Fruit fly (Drosophila melanogaster): ENCODE measurements around the gene CG3505.
A peak's percentile ranks its signal among the peaks of the same experiment; 100 is the strongest.

The CG3505 gene

dm6 chr3R:14694583-14694982 is 37.3 kb downstream of the CG3505 start:
- TF ChIP-seq sv (GFP tag; optimal IDR thresholded peaks at IDR 0.05) (no peak), rgr (GFP tag; optimal IDR thresholded peaks at IDR 0.05) (no peak), fru (GFP tag; optimal IDR thresholded peaks at IDR 0.05) (no peak), Dif (GFP tag; optimal IDR thresholded peaks at IDR 0.05; ENCODE audit: partially characterized antibody) (no peak), Hnf4 (GFP tag; optimal IDR thresholded peaks at IDR 0.05) (no peak), Mio (GFP tag; optimal IDR thresholded peaks at IDR 0.05) (no peak), br (GFP tag; optimal IDR thresholded peaks at IDR 0.05) (no peak), HLH106 (tag; optimal IDR thresholded peaks at IDR 0.05) (no peak), Rel (GFP tag; optimal IDR thresholded peaks at IDR 0.05) (no peak), Rel (tag; optimal IDR thresholded peaks at IDR 0.05) (no peak), foxo (GFP tag; optimal IDR thresholded peaks at IDR 0.05) (no peak), Hr78 (GFP tag; optimal IDR thresholded peaks at IDR 0.05) (no peak), pan (optimal IDR thresholded peaks at IDR 0.05) (no peak), dl (GFP tag; optimal IDR thresholded peaks at IDR 0.05; ENCODE audit: insufficient read depth in 1 of 2, partially characterized antibody in 2 of 2) (no peak), CrebA (GFP tag; optimal IDR thresholded peaks at IDR 0.05; ENCODE audit: borderline replicate concordance) (no peak), h (GFP tag; optimal IDR thresholded peaks at IDR 0.05) (no peak), ey (GFP tag; optimal IDR thresholded peaks at IDR 0.05) (no peak), Vsx2 (GFP tag; optimal IDR thresholded peaks at IDR 0.05; ENCODE audit: partially characterized antibody) (no peak), sage (GFP tag; optimal IDR thresholded peaks at IDR 0.05) (no peak), Myc (optimal IDR thresholded peaks at IDR 0.05) (no peak), GATAd (GFP tag; optimal IDR thresholded peaks at IDR 0.05) (no peak)

- TF ChIP-seq OdsH (GFP tag; optimal IDR thresholded peaks at IDR 0.05), result no peak
- no peak for TF ChIP-seq dmrt93B (GFP tag; optimal IDR thresholded peaks at IDR 0.05)
- no peak for TF ChIP-seq fru (GFP tag; optimal IDR thresholded peaks at IDR 0.05)
- no peak for TF ChIP-seq GATAd (GFP tag; optimal IDR thresholded peaks at IDR 0.05)
- TF ChIP-seq psq (GFP tag; optimal IDR thresholded peaks at IDR 0.05), result no peak
- TF ChIP-seq br (GFP tag; optimal IDR thresholded peaks at IDR 0.05), result no peak
- no peak for TF ChIP-seq dsf (GFP tag; optimal IDR thresholded peaks at IDR 0.05; ENCODE audit: borderline replicate concordance)
- TF ChIP-seq Abd-B (GFP tag; optimal IDR thresholded peaks at IDR 0.05), result no peak
- TF ChIP-seq CrebA (GFP tag; optimal IDR thresholded peaks at IDR 0.05; ENCODE audit: borderline replicate concordance), result no peak
- no peak for TF ChIP-seq Vsx2 (GFP tag; optimal IDR thresholded peaks at IDR 0.05; ENCODE audit: partially characterized antibody)
- no peak for TF ChIP-seq CG32264 (GFP tag; optimal IDR thresholded peaks at IDR 0.05)
- TF ChIP-seq Dif (GFP tag; optimal IDR thresholded peaks at IDR 0.05; ENCODE audit: partially characterized antibody), result no peak
- no peak for TF ChIP-seq HLH106 (tag; optimal IDR thresholded peaks at IDR 0.05)
- no peak for TF ChIP-seq jim (GFP tag; optimal IDR thresholded peaks at IDR 0.05)
- no peak for TF ChIP-seq foxo (GFP tag; optimal IDR thresholded peaks at IDR 0.05)
Measured at dm6 chr3R:14695054-14695453, 37.8 kb downstream of the CG3505 start.

- TF ChIP-seq ey (GFP tag; optimal IDR thresholded peaks at IDR 0.05) (no peak), Hr83 (GFP tag; optimal IDR thresholded peaks at IDR 0.05; ENCODE audit: poor library complexity, severe bottlenecking) (no peak), psq (GFP tag; optimal IDR thresholded peaks at IDR 0.05) (no peak), CG32264 (GFP tag; optimal IDR thresholded peaks at IDR 0.05) (no peak), sage (GFP tag; optimal IDR thresholded peaks at IDR 0.05) (no peak), sv (GFP tag; optimal IDR thresholded peaks at IDR 0.05) (no peak), OdsH (GFP tag; optimal IDR thresholded peaks at IDR 0.05) (no peak), CG9705 (GFP tag; optimal IDR thresholded peaks at IDR 0.05) (no peak), Hnf4 (GFP tag; optimal IDR thresholded peaks at IDR 0.05) (no peak), rgr (GFP tag; optimal IDR thresholded peaks at IDR 0.05) (no peak), jim (GFP tag; optimal IDR thresholded peaks at IDR 0.05) (no peak)
Measured at dm6 chr3R:14695665-14696064, 38.4 kb downstream of the CG3505 start.

- TF ChIP-seq br (GFP tag; optimal IDR thresholded peaks at IDR 0.05), result peak; percentile 46
- peak; percentile 61 for TF ChIP-seq sv (GFP tag; optimal IDR thresholded peaks at IDR 0.05)
- TF ChIP-seq CrebA (GFP tag; optimal IDR thresholded peaks at IDR 0.05; ENCODE audit: borderline replicate concordance), result no peak
- TF ChIP-seq GATAd (GFP tag; optimal IDR thresholded peaks at IDR 0.05), result no peak
- peak; percentile 68 for TF ChIP-seq fru (GFP tag; optimal IDR thresholded peaks at IDR 0.05)
- no peak for TF ChIP-seq Rel (GFP tag; optimal IDR thresholded peaks at IDR 0.05)
- TF ChIP-seq Rel (tag; optimal IDR thresholded peaks at IDR 0.05), result peak; percentile 81
- TF ChIP-seq foxo (GFP tag; optimal IDR thresholded peaks at IDR 0.05), result peak in 1 of 2 experiments; percentile 57
- no peak for TF ChIP-seq CG9705 (GFP tag; optimal IDR thresholded peaks at IDR 0.05)
- TF ChIP-seq OdsH (GFP tag; optimal IDR thresholded peaks at IDR 0.05), result peak; percentile 37
- peak; percentile 42 for TF ChIP-seq HLH106 (tag; optimal IDR thresholded peaks at IDR 0.05)
- TF ChIP-seq usp (GFP tag; optimal IDR thresholded peaks at IDR 0.05), result no peak
- TF ChIP-seq sage (GFP tag; optimal IDR thresholded peaks at IDR 0.05), result no peak
- no peak for TF ChIP-seq pan (optimal IDR thresholded peaks at IDR 0.05)
- no peak for TF ChIP-seq ey (GFP tag; optimal IDR thresholded peaks at IDR 0.05)
- TF ChIP-seq Abd-B (GFP tag; optimal IDR thresholded peaks at IDR 0.05), result no peak
- peak; percentile 69 for TF ChIP-seq Hnf4 (GFP tag; optimal IDR thresholded peaks at IDR 0.05)
- TF ChIP-seq Jra (GFP tag; optimal IDR thresholded peaks at IDR 0.05), result peak; percentile 71
- TF ChIP-seq Mio (GFP tag; optimal IDR thresholded peaks at IDR 0.05), result no peak
- no peak for TF ChIP-seq Hr78 (GFP tag; optimal IDR thresholded peaks at IDR 0.05)
- peak; percentile 53 for TF ChIP-seq psq (GFP tag; optimal IDR thresholded peaks at IDR 0.05)
- TF ChIP-seq dmrt93B (GFP tag; optimal IDR thresholded peaks at IDR 0.05), result no peak
- TF ChIP-seq Vsx2 (GFP tag; optimal IDR thresholded peaks at IDR 0.05; ENCODE audit: partially characterized antibody), result no peak
- TF ChIP-seq woc (GFP tag; optimal IDR thresholded peaks at IDR 0.05), result no peak
- peak; percentile 68 for TF ChIP-seq h (GFP tag; optimal IDR thresholded peaks at IDR 0.05)
- TF ChIP-seq dsf (GFP tag; optimal IDR thresholded peaks at IDR 0.05; ENCODE audit: borderline replicate concordance), result peak; percentile 15
- peak; percentile 74 for TF ChIP-seq Dif (GFP tag; optimal IDR thresholded peaks at IDR 0.05; ENCODE audit: partially characterized antibody)
- TF ChIP-seq N (GFP tag; optimal IDR thresholded peaks at IDR 0.05), result no peak
- TF ChIP-seq dl (GFP tag; optimal IDR thresholded peaks at IDR 0.05; ENCODE audit: insufficient read depth in 1 of 2, partially characterized antibody in 2 of 2), result peak in 1 of 2 experiments; percentile 65
- peak; percentile 71 for TF ChIP-seq rgr (GFP tag; optimal IDR thresholded peaks at IDR 0.05)
- TF ChIP-seq jim (GFP tag; optimal IDR thresholded peaks at IDR 0.05), result peak; percentile 77
- TF ChIP-seq Myc (optimal IDR thresholded peaks at IDR 0.05), result no peak
- peak; percentile 67 for TF ChIP-seq Sp1 (GFP tag; optimal IDR thresholded peaks at IDR 0.05)
- peak; percentile 60 for TF ChIP-seq tai (GFP tag; optimal IDR thresholded peaks at IDR 0.05)
Measured at dm6 chr3R:14696949-14697513, 39.8 kb downstream of the CG3505 start, which contains the start of gene Meltrin. Gene Meltrin, minus strand, starts transcription at chr3R:14697292.

Measured in whole organism, wandering third instar larva.